Fruit fly (Drosophila melanogaster) whole organism, embryonic: ENCODE measurements around the gene CG44044.

Experiments
- Atf3 ChIP-seq: fragments of 200-800 bp; sonication (Bioruptor generic); optimal IDR thresholded peaks from 3 replicates; lab custom pipeline; 2016; ENCODE audit warnings: missing biosample characterization, missing genetic modification characterization
- Atf6 ChIP-seq: fragments of 200-800 bp; sonication (Bioruptor generic); IDR thresholded peaks from 2 replicates; pipeline ENCODE4 v1.3.6; 2022; ENCODE audit warnings: missing biosample characterization, missing genetic modification characterization
- Blimp-1 ChIP-seq: fragments of 200-800 bp; sonication (Bioruptor generic); optimal IDR thresholded peaks from 3 replicates; lab custom pipeline; 2018; ENCODE audit warnings: missing biosample characterization, missing genetic modification characterization, mild to moderate bottlenecking, moderate library complexity, missing genetic modification reagents
- CG10209 ChIP-seq: fragments of 200-800 bp; sonication (Bioruptor generic); optimal IDR thresholded peaks from 3 replicates; lab custom pipeline; 2017; ENCODE audit warnings: missing biosample characterization, mild to moderate bottlenecking, missing genetic modification characterization, missing genetic modification reagents
- CG10959 ChIP-seq: fragments of 200-800 bp; sonication (Bioruptor generic); IDR thresholded peaks from 2 replicates; pipeline ENCODE4 v1.3.6; 2022; ENCODE audit warnings: missing biosample characterization, missing genetic modification characterization
- CG11695 ChIP-seq: fragments of 200-800 bp; sonication (Bioruptor generic); IDR thresholded peaks from 3 replicates; pipeline ENCODE4 v1.3.6; 2022; ENCODE audit warnings: missing biosample characterization, missing genetic modification characterization
- CG13424 ChIP-seq: fragments of 200-800 bp; sonication (Bioruptor generic); optimal IDR thresholded peaks from 2 replicates; lab custom pipeline; 2019; ENCODE audit warnings: missing biosample characterization, mild to moderate bottlenecking, missing genetic modification characterization, moderate library complexity
- CG15514 ChIP-seq: fragments of 200-800 bp; sonication (Bioruptor generic); optimal IDR thresholded peaks from 3 replicates; lab custom pipeline; 2017; ENCODE audit warnings: missing biosample characterization, missing genetic modification characterization, mild to moderate bottlenecking, moderate library complexity, missing genetic modification reagents
- CG1603 ChIP-seq: fragments of 200-800 bp; sonication (Bioruptor generic); optimal IDR thresholded peaks from 2 replicates; lab custom pipeline; 2019; ENCODE audit warnings: missing biosample characterization, mild to moderate bottlenecking, missing genetic modification characterization, moderate library complexity
- CG17612 ChIP-seq: fragments of 200-800 bp; sonication (Bioruptor generic); IDR thresholded peaks from 2 replicates; pipeline ENCODE4 v1.3.6; 2022; ENCODE audit warnings: missing biosample characterization, missing genetic modification characterization
- CG18011 ChIP-seq: fragments of 200-800 bp; sonication (Bioruptor generic); optimal IDR thresholded peaks from 2 replicates; lab custom pipeline; 2017; ENCODE audit warnings: missing biosample characterization, missing genetic modification characterization, mild to moderate bottlenecking, moderate library complexity, missing genotype
- CG18764 ChIP-seq: fragments of 200-800 bp; sonication (Bioruptor generic); optimal IDR thresholded peaks from 3 replicates; lab custom pipeline; 2016; ENCODE audit warnings: missing biosample characterization, missing genetic modification characterization
- CG2199 ChIP-seq: fragments of 200-800 bp; sonication (Bioruptor generic); IDR thresholded peaks from 3 replicates; pipeline ENCODE4 v1.3.6; 2022; ENCODE audit warnings: missing biosample characterization, missing genetic modification characterization
- CG3065 ChIP-seq: fragments of 200-800 bp; sonication (Bioruptor generic); optimal IDR thresholded peaks from 2 replicates; lab custom pipeline; 2016; ENCODE audit warnings: missing biosample characterization, missing genetic modification characterization
- CG32772 ChIP-seq: fragments of 200-800 bp; sonication (Bioruptor generic); IDR thresholded peaks from 2 replicates; pipeline ENCODE4 v1.3.6; 2022; ENCODE audit warnings: missing biosample characterization, missing genetic modification characterization
- CG4360 ChIP-seq: fragments of 200-800 bp; sonication (Bioruptor generic); IDR thresholded peaks from 2 replicates; pipeline ENCODE4 v1.3.6; 2022; ENCODE audit warnings: missing biosample characterization, missing genetic modification characterization
- CG5245 ChIP-seq: fragments of 200-800 bp; sonication (Bioruptor generic); optimal IDR thresholded peaks from 3 replicates; lab custom pipeline; 2016; ENCODE audit warnings: missing biosample characterization, missing genetic modification characterization
- CG6813 ChIP-seq: fragments of 200-800 bp; sonication (Bioruptor generic); optimal IDR thresholded peaks from 2 replicates; lab custom pipeline; 2017; ENCODE audit warnings: missing biosample characterization, missing genetic modification characterization, mild to moderate bottlenecking, moderate library complexity, missing genetic modification reagents
- CG7745 ChIP-seq: fragments of 200-800 bp; sonication (Bioruptor generic); optimal IDR thresholded peaks from 2 replicates; lab custom pipeline; 2018; ENCODE audit warnings: missing biosample characterization, mild to moderate bottlenecking, missing genetic modification characterization, moderate library complexity
- CG7963 ChIP-seq: fragments of 200-800 bp; sonication (Bioruptor generic); IDR thresholded peaks from 3 replicates; pipeline ENCODE4 v1.3.6; 2022; ENCODE audit warnings: missing biosample characterization, missing genetic modification characterization; ENCODE audit not compliant: partially characterized antibody
- CG9215 ChIP-seq: fragments of 200-800 bp; sonication (Bioruptor generic); IDR thresholded peaks from 2 replicates; pipeline ENCODE4 v1.3.6; 2022; ENCODE audit warnings: missing biosample characterization, missing genetic modification characterization
- CG9727 ChIP-seq: fragments of 200-800 bp; sonication (Bioruptor generic); optimal IDR thresholded peaks from 3 replicates; lab custom pipeline; 2017; ENCODE audit warnings: missing biosample characterization, mild to moderate bottlenecking, missing genetic modification characterization
- CG9817 ChIP-seq: fragments of 200-800 bp; sonication (Bioruptor generic); optimal IDR thresholded peaks from 2 replicates; lab custom pipeline; 2018; ENCODE audit warnings: missing biosample characterization, mild to moderate bottlenecking, missing genetic modification characterization, moderate library complexity
- CrebB ChIP-seq: fragments of 200-800 bp; sonication (Bioruptor generic); optimal IDR thresholded peaks from 3 replicates; lab custom pipeline; 2018; ENCODE audit warnings: missing biosample characterization, mild to moderate bottlenecking, missing genetic modification characterization
- Deaf1 ChIP-seq: fragments of 200-800 bp; optimal IDR thresholded peaks from 3 replicates; lab custom pipeline; 2019; ENCODE audit warnings: missing biosample characterization, mild to moderate bottlenecking, missing genetic modification characterization, moderate library complexity
- Dp ChIP-seq: fragments of 200-800 bp; sonication (Bioruptor generic); optimal IDR thresholded peaks from 2 replicates; lab custom pipeline; 2018; ENCODE audit warnings: missing biosample characterization, mild to moderate bottlenecking, missing genetic modification characterization, moderate library complexity
- Drgx ChIP-seq: fragments of 200-800 bp; sonication (Bioruptor generic); IDR thresholded peaks from 2 replicates; pipeline ENCODE4 v1.3.6; 2022; ENCODE audit warnings: missing biosample characterization, missing genetic modification characterization
- Gug ChIP-seq: fragments of 200-800 bp; sonication (Bioruptor generic); IDR thresholded peaks from 4 replicates; pipeline ENCODE4 v1.3.6; 2022; ENCODE audit warnings: missing biosample characterization, missing genetic modification characterization
- Hr78 ChIP-seq, 2 experiments: fragments of 200-800 bp in 1 of 2; fragments of >200 bp in 1 of 2; sonication (Bioruptor generic) in 1 of 2; optimal IDR thresholded peaks; 2 replicates each; lab custom pipeline; 2017 to 2019; ENCODE audit warnings: missing biosample characterization in 2 of 2, missing genetic modification characterization in 2 of 2, mild to moderate bottlenecking in 1 of 2, moderate library complexity in 1 of 2
- Jarid2 ChIP-seq: fragments of 200-800 bp; sonication (Bioruptor generic); optimal IDR thresholded peaks from 3 replicates; lab custom pipeline; 2017; ENCODE audit warnings: mild to moderate bottlenecking, missing biosample characterization, missing genetic modification reagents, missing genetic modification characterization
- Mad ChIP-seq: fragments of 200-800 bp; sonication (Bioruptor generic); optimal IDR thresholded peaks from 2 replicates; lab custom pipeline; 2016; ENCODE audit warnings: missing biosample characterization, missing genetic modification characterization
- Med ChIP-seq: fragments of 200-800 bp; sonication (Bioruptor generic); peaks from one replicate; lab custom pipeline; 2016; ENCODE audit warnings: missing biosample characterization, missing genetic modification characterization, mild to moderate bottlenecking, inconsistent platforms, moderate library complexity
- NFAT ChIP-seq: fragments of 200-800 bp; sonication (Bioruptor generic); IDR thresholded peaks from 2 replicates; pipeline ENCODE4 v1.3.6; 2022; ENCODE audit warnings: missing biosample characterization, missing genetic modification characterization
- Nf-YC ChIP-seq: fragments of 200-800 bp; optimal IDR thresholded peaks from 3 replicates; lab custom pipeline; 2019; ENCODE audit warnings: missing biosample characterization, mild to moderate bottlenecking, missing genetic modification characterization, moderate library complexity
- Opbp ChIP-seq: fragments of 200-800 bp; sonication (Bioruptor generic); IDR thresholded peaks from 3 replicates; pipeline ENCODE4 v1.3.6; 2022; ENCODE audit warnings: missing biosample characterization, missing genetic modification characterization; ENCODE audit not compliant: partially characterized antibody
- chinmo ChIP-seq: fragments of 200-800 bp; sonication (Bioruptor generic); IDR thresholded peaks from 4 replicates; pipeline ENCODE4 v1.3.6; 2022; ENCODE audit warnings: missing biosample characterization, missing genetic modification characterization; ENCODE audit not compliant: partially characterized antibody
- chn ChIP-seq: fragments of 200-800 bp; sonication (Bioruptor generic); optimal IDR thresholded peaks from 2 replicates; lab custom pipeline; 2016; ENCODE audit warnings: missing biosample characterization, missing genetic modification characterization
- disco-r ChIP-seq: fragments of 200-800 bp; sonication (Bioruptor generic); optimal IDR thresholded peaks from 2 replicates; lab custom pipeline; 2016; ENCODE audit warnings: missing biosample characterization, missing genetic modification characterization
- dysf ChIP-seq: fragments of 200-800 bp; sonication (Bioruptor generic); IDR thresholded peaks from 3 replicates; pipeline ENCODE4 v1.3.6; 2022; ENCODE audit warnings: missing biosample characterization, missing genetic modification characterization
- eve ChIP-seq, 2 experiments: fragments of >200 bp; optimal IDR thresholded peaks; 2 replicates each; lab custom pipeline; 2017; ENCODE audit warnings: missing biosample characterization in 2 of 2, missing genetic modification characterization in 2 of 2
- grn ChIP-seq: fragments of 200-800 bp; sonication (Bioruptor generic); optimal IDR thresholded peaks from 3 replicates; lab custom pipeline; 2017; ENCODE audit warnings: missing biosample characterization, missing genetic modification characterization
- kah ChIP-seq: fragments of 200-800 bp; sonication (Bioruptor generic); optimal IDR thresholded peaks from 2 replicates; lab custom pipeline; 2018; ENCODE audit warnings: missing biosample characterization, mild to moderate bottlenecking, missing genetic modification characterization
- kni ChIP-seq: fragments of 200-800 bp; sonication (Bioruptor generic); optimal IDR thresholded peaks from 3 replicates; lab custom pipeline; 2017; ENCODE audit warnings: mild to moderate bottlenecking, missing biosample characterization, missing genetic modification reagents, missing genetic modification characterization
- lov ChIP-seq, 2 experiments: fragments of 200-800 bp in 1 of 2; fragments of >200 bp in 1 of 2; sonication (Bioruptor generic) in 1 of 2; IDR thresholded peaks in 1 of 2; optimal IDR thresholded peaks in 1 of 2; 2 replicates in 1 of 2; 3 replicates in 1 of 2; pipeline versions ENCODE4 v1.3.6 to Lab custom; 2017 to 2022; ENCODE audit warnings: missing biosample characterization in 1 of 2, missing genetic modification characterization in 1 of 2
- mam ChIP-seq: fragments of 200-800 bp; sonication (Bioruptor generic); optimal IDR thresholded peaks from 3 replicates; lab custom pipeline; 2016; ENCODE audit warnings: missing biosample characterization, missing genetic modification characterization
- sens ChIP-seq: fragments of 200-800 bp; sonication (Bioruptor generic); peaks from one replicate; lab custom pipeline; 2016; ENCODE audit warnings: missing biosample characterization, missing genetic modification characterization
- sens-2 ChIP-seq: fragments of 200-800 bp; sonication (Bioruptor generic); IDR thresholded peaks from 2 replicates; pipeline ENCODE4 v1.3.6; 2022; ENCODE audit warnings: missing biosample characterization, missing genetic modification characterization
- vvl ChIP-seq: fragments of 200-800 bp; sonication (Bioruptor generic); IDR thresholded peaks from 2 replicates; pipeline ENCODE4 v1.3.6; 2022; ENCODE audit warnings: missing biosample characterization, missing genetic modification characterization

The CG44044 gene

DNA sequence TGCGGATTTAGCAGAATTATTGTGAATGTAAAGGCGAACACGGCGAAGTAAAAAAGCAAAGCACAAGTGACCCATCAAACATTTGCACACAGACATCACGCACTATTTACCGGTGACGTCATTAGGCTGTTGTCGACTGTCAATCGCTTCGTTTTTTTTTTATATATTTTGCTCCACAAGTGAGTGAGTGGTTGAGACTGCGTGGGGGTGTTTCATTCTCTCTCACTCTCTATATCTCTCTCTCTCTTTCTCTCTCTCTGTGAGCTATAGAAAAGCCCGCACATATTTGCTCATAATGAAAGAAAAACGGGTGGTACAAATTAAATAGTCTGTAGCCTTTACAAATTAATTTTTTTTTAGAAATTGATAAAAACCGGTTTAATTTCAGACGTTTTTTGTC lies 44.1 kb upstream of the CG44044 start (continued):
- TF ChIP-seq CG1603 (tag; lab: Kevin White, UChicago), result no peak
- no peak for TF ChIP-seq vvl (GFP tag; lab: Robert Waterston, UW)
- TF ChIP-seq Atf3 (GFP tag; lab: Kevin White, UChicago), result no peak
- no peak for TF ChIP-seq CG3065 (GFP tag; lab: Kevin White, UChicago)
- TF ChIP-seq grn (GFP tag; lab: Kevin White, UChicago), result no peak
- TF ChIP-seq Opbp (GFP tag; lab: Robert Waterston, UW), result no peak
- no peak for TF ChIP-seq CG9727 (GFP tag; lab: Kevin White, UChicago)
- no peak for TF ChIP-seq CG6813
- TF ChIP-seq kah (GFP tag; lab: Kevin White, UChicago), result peak; percentile 65
- no peak for TF ChIP-seq CG17612

DNA sequence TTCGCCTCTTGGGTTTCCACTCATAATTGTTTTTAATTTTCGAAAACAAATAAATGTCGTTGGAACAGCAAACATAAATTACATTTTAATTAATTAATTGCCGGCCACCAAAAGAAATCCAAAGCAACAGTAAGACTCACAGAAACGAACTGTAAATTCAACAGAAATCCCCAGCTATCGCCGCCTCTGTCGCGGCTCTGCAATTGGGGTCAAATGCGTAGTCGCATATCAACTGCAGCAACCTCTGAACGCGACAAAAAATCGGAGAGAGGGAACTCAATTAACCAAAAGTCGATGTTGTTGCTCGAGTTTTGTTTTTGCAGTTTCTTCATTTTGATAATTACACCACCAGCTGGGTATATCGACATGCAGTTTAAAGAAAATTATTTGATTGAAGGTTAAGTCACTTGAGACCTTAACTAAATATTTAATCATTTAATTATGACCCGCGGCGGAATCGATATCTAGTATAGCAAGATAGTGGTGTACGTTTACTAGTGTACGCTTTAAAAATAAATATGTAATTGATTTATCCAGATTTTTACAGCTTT lies 42.2 kb upstream of the CG44044 start:
- TF ChIP-seq CG11695 (GFP tag; lab: Robert Waterston, UW), result 0 out of 3 replicates have a peak, but pooled peaks have one; percentile 22
- peak; percentile 87 for TF ChIP-seq CG7745
- no peak for TF ChIP-seq CG18764 (GFP tag; lab: Kevin White, UChicago)
- TF ChIP-seq sens-2 (GFP tag; lab: Robert Waterston, UW), result no peak
- TF ChIP-seq CG15514, result no peak
- no peak for TF ChIP-seq CG10959
- TF ChIP-seq Hr78 (GFP tag; optimal IDR thresholded peaks at IDR 0.05; lab: Kevin White, UChicago), result peak in 1 of 2 experiments; percentile 94
- no peak for TF ChIP-seq Deaf1 (tag; lab: Kevin White, UChicago)
- no peak for TF ChIP-seq CrebB (tag; lab: Kevin White, UChicago)
- TF ChIP-seq CG9817, result no peak
- no peak for TF ChIP-seq Jarid2 (GFP tag; lab: Kevin White, UChicago)
- peak; percentile 72; the same call in 2 of the 3 replicates for TF ChIP-seq CG2199 (GFP tag; lab: Robert Waterston, UW)
- no peak for TF ChIP-seq kni (GFP tag; lab: Kevin White, UChicago)
- 0 out of 2 replicates have a peak, but pooled peaks have one; percentile 8 for TF ChIP-seq CG4360 (GFP tag; lab: Robert Waterston, UW)
- no peak for TF ChIP-seq Dp (GFP tag; lab: Kevin White, UChicago)
- no peak for TF ChIP-seq mam (GFP tag; lab: Kevin White, UChicago)
- no peak for TF ChIP-seq Atf6 (GFP tag; lab: Robert Waterston, UW)
- TF ChIP-seq CG18011 (GFP tag; lab: Kevin White, UChicago), result no peak
- TF ChIP-seq CG7963 (GFP tag; lab: Robert Waterston, UW), result no peak
- TF ChIP-seq disco-r (GFP tag; lab: Kevin White, UChicago), result no peak
- TF ChIP-seq Med, result peak; percentile 39
- TF ChIP-seq chn (GFP tag; lab: Kevin White, UChicago), result no peak
- TF ChIP-seq Mad (GFP tag; lab: Kevin White, UChicago), result no peak
- TF ChIP-seq NFAT (GFP tag; lab: Robert Waterston, UW), result 0 out of 2 replicates have a peak, but pooled peaks have one; percentile 9
- no peak for TF ChIP-seq CG9215 (GFP tag; lab: Robert Waterston, UW)
- peak; percentile 0 for TF ChIP-seq sens (GFP tag; lab: Kevin White, UChicago)
- TF ChIP-seq lov (optimal IDR thresholded peaks at IDR 0.05; lab: Kevin White, UChicago), result no peak
- TF ChIP-seq lov (GFP tag; IDR thresholded peaks at IDR 0.05; lab: Robert Waterston, UW), result no peak
- no peak for TF ChIP-seq CG5245
- TF ChIP-seq Atf3 (GFP tag; lab: Kevin White, UChicago), result no peak
- TF ChIP-seq Gug (GFP tag; lab: Robert Waterston, UW), result no peak
- TF ChIP-seq Nf-YC (tag; lab: Kevin White, UChicago), result no peak
- TF ChIP-seq Blimp-1 (GFP tag; lab: Kevin White, UChicago), result no peak
- peak; percentile 9 for TF ChIP-seq CG13424 (tag; lab: Kevin White, UChicago)
- no peak for TF ChIP-seq CG10209 (GFP tag; lab: Kevin White, UChicago)
- no peak for TF ChIP-seq CG32772 (GFP tag; lab: Robert Waterston, UW)
- peak in 1 of 2 experiments; percentile 69 for TF ChIP-seq eve (GFP tag; optimal IDR thresholded peaks at IDR 0.05; lab: Kevin White, UChicago)
- TF ChIP-seq Drgx (GFP tag; lab: Robert Waterston, UW), result 0 out of 2 replicates have a peak, but pooled peaks have one; percentile 17
- no peak for TF ChIP-seq dysf
- 0 out of 4 replicates have a peak, but pooled peaks have one; percentile 32 for TF ChIP-seq chinmo (GFP tag; lab: Robert Waterston, UW)
